Worm (Caenorhabditis elegans): ENCODE data around the gene vwa-8.

The vwa-8 gene

ce11 chrX:13046324-13046723 lies 55.1 kb downstream of the vwa-8 start (continued):
- TF ChIP-seq hmg-1.1 (GFP tag; IDR thresholded peaks at IDR 0.05) (peak; percentile 99), zfp-2 (tag; optimal IDR thresholded peaks at IDR 0.05) (peak; percentile 67), daf-16 (GFP tag; optimal IDR thresholded peaks at IDR 0.05) (peak; percentile 57 to 94), daf-16 (tag; optimal IDR thresholded peaks at IDR 0.05) (peak; percentile 85), mxl-2 (GFP tag; conservative IDR thresholded peaks at IDR 0.05) (peak; percentile 77), dpl-1 (GFP tag; optimal IDR thresholded peaks at IDR 0.05) (peak; percentile 32), mxl-3 (GFP tag; optimal IDR thresholded peaks at IDR 0.05) (peak; percentile 63), tag-97 (GFP tag; IDR thresholded peaks at IDR 0.05) (0 out of 2 replicates have a peak, but pooled peaks have one; percentile 50), zip-2 (tag; optimal IDR thresholded peaks at IDR 0.05) (peak; percentile 80), mdl-1 (tag; optimal IDR thresholded peaks at IDR 0.05) (peak; percentile 66 to 75), jun-1 (tag; optimal IDR thresholded peaks at IDR 0.05) (peak; percentile 85), ceh-44 (GFP tag; IDR thresholded peaks at IDR 0.05) (peak; percentile 96), Y5F2A.4 (GFP tag; optimal IDR thresholded peaks at IDR 0.05) (peak; percentile 81), tra-1 (GFP tag; IDR thresholded peaks at IDR 0.05) (peak; percentile 88), egl-43 (GFP tag; IDR thresholded peaks at IDR 0.05) (peak; percentile 99), hif-1 (tag; optimal IDR thresholded peaks at IDR 0.05) (peak; percentile 55 to 63), snpc-1.2 (GFP tag; IDR thresholded peaks at IDR 0.05) (peak; percentile 94), nhr-102 (tag; optimal IDR thresholded peaks at IDR 0.05) (peak; percentile 89), lin-1 (GFP tag; IDR thresholded peaks at IDR 0.05) (peak; percentile 94), nhr-41 (GFP tag; IDR thresholded peaks at IDR 0.05) (peak; percentile 85), Y48G9A.11 (GFP tag; IDR thresholded peaks at IDR 0.05) (peak; percentile 74; the same call in 1 of the 2 replicates), ztf-7 (tag; optimal IDR thresholded peaks at IDR 0.05) (peak; percentile 77), pha-4 (GFP tag; IDR thresholded peaks at IDR 0.05) (peak; percentile 96; the same call in 1 of the 2 replicates), pha-4 (tag; optimal IDR thresholded peaks at IDR 0.05) (peak; percentile 11), daf-8 (GFP tag; IDR thresholded peaks at IDR 0.05) (0 out of 2 replicates have a peak, but pooled peaks have one; percentile 35), dmd-9 (GFP tag; IDR thresholded peaks at IDR 0.05) (peak; percentile 93), dmd-8 (GFP tag; IDR thresholded peaks at IDR 0.05) (peak; percentile 95), zfp-3 (GFP tag; conservative IDR thresholded peaks at IDR 0.05) (peak; percentile 64; the same call in 1 of the 2 replicates), nhr-11 (tag; optimal IDR thresholded peaks at IDR 0.05) (peak; percentile 79), unc-130 (GFP tag; optimal IDR thresholded peaks at IDR 0.05) (peak; percentile 52), T20F7.1 (GFP tag; optimal IDR thresholded peaks at IDR 0.05) (peak; percentile 77), nhr-6 (tag; optimal IDR thresholded peaks at IDR 0.05) (peak; percentile 70), madf-9 (GFP tag; conservative IDR thresholded peaks at IDR 0.05) (peak; percentile 95), aha-1 (tag) (peak; percentile 100), gei-8 (GFP tag; optimal IDR thresholded peaks at IDR 0.05) (peak; percentile 95), ZK337.2 (GFP tag; IDR thresholded peaks at IDR 0.05) (peak; percentile 91), Y105C5A.15 (GFP tag; IDR thresholded peaks at IDR 0.05) (peak; percentile 93), zip-11 (GFP tag; IDR thresholded peaks at IDR 0.05) (peak; percentile 90), ceh-32 (tag; optimal IDR thresholded peaks at IDR 0.05; ENCODE audit: poor library complexity) (peak; percentile 35), dve-1 (tag; optimal IDR thresholded peaks at IDR 0.05; ENCODE audit: insufficient read depth) (peak; percentile 88), nhr-42 (GFP tag; IDR thresholded peaks at IDR 0.05) (peak; percentile 93), mes-2 (tag; optimal IDR thresholded peaks at IDR 0.05; ENCODE audit: poor library complexity, severe bottlenecking) (peak; percentile 82), hlh-30 (tag; optimal IDR thresholded peaks at IDR 0.05; ENCODE audit: insufficient read depth) (peak; percentile 79), mdt-29 (GFP tag; IDR thresholded peaks at IDR 0.05) (peak; percentile 85), spr-3 (GFP tag; optimal IDR thresholded peaks at IDR 0.05) (peak; percentile 70), lsy-2 (tag; optimal IDR thresholded peaks at IDR 0.05) (peak in 1 of 2 experiments; percentile 45), nhr-28 (tag; optimal IDR thresholded peaks at IDR 0.05) (peak; percentile 85), lin-13 (GFP tag; optimal IDR thresholded peaks at IDR 0.05) (peak; percentile 75), duxl-1 (tag; optimal IDR thresholded peaks at IDR 0.05; ENCODE audit: poor library complexity) (peak; percentile 88), F10B5.3 (tag; optimal IDR thresholded peaks at IDR 0.05) (peak; percentile 57)

Measured in whole organism, L4 larva.